Worm (Caenorhabditis elegans) whole organism, young adult: ENCODE results near the gene mrpl-53.

Source experiments
- B0019.2 ChIP-seq: fragments of 200-800 bp; sonication (Bioruptor generic); conservative IDR thresholded peaks from 2 replicates; pipeline ENCODE4 v1.3.6; 2022; ENCODE audit warnings: missing genetic modification reagents, missing genetic modification characterization, missing compliant biosample characterization
- B0261.1 ChIP-seq: sonication (generic microtip); optimal IDR thresholded peaks from 2 replicates; lab custom pipeline; 2016; ENCODE audit warnings: mild to moderate bottlenecking, missing genetic modification characterization, moderate library complexity, missing compliant biosample characterization
- C06A6.2 ChIP-seq: fragments of 200-800 bp; sonication (Bioruptor generic); conservative IDR thresholded peaks from 2 replicates; pipeline ENCODE4 v1.3.6; 2022; ENCODE audit warnings: missing genetic modification characterization, missing compliant biosample characterization
- D2030.7 ChIP-seq: fragments of 200-800 bp; sonication (Bioruptor generic); IDR thresholded peaks from 2 replicates; pipeline ENCODE4 v1.3.6; 2022; ENCODE audit warnings: missing genetic modification reagents, missing genetic modification characterization, missing compliant biosample characterization
- F33H1.4 ChIP-seq: fragments of 200-800 bp; sonication (Bioruptor generic); IDR thresholded peaks from 2 replicates; pipeline ENCODE4 v1.3.6; 2022; ENCODE audit warnings: missing genetic modification reagents, missing genetic modification characterization, missing compliant biosample characterization
- F49E8.2 ChIP-seq: sonication (generic microtip); optimal IDR thresholded peaks from 3 replicates; lab custom pipeline; 2017; ENCODE audit warnings: missing genetic modification characterization, mild to moderate bottlenecking, missing compliant biosample characterization, antibody characterized with exemption, moderate library complexity; ENCODE audit not compliant: insufficient read depth
- K12H6.12 ChIP-seq: fragments of 200-800 bp; sonication (Bioruptor generic); optimal IDR thresholded peaks from 2 replicates; lab custom pipeline; 2018; ENCODE audit warnings: mild to moderate bottlenecking, missing genetic modification characterization, missing compliant biosample characterization
- T07F8.4 ChIP-seq: sonication (generic microtip); optimal IDR thresholded peaks from 2 replicates; lab custom pipeline; 2016; ENCODE audit warnings: mild to moderate bottlenecking, missing genetic modification characterization, moderate library complexity, missing compliant biosample characterization
- Y53F4B.3 ChIP-seq: fragments of 200-800 bp; sonication (Bioruptor generic); IDR thresholded peaks from 2 replicates; pipeline ENCODE4 v1.3.6; 2022; ENCODE audit warnings: missing genetic modification reagents, missing genetic modification characterization, missing compliant biosample characterization
- Y56A3A.18 ChIP-seq: fragments of 200-800 bp; sonication (Bioruptor generic); IDR thresholded peaks from 2 replicates; pipeline ENCODE4 v1.3.6; 2022; ENCODE audit warnings: missing genetic modification reagents, missing genetic modification characterization, missing compliant biosample characterization
- akir-1 ChIP-seq: fragments of 200-800 bp; sonication (Bioruptor generic); optimal IDR thresholded peaks from 2 replicates; lab custom pipeline; 2018; ENCODE audit warnings: mild to moderate bottlenecking, missing genetic modification characterization, moderate library complexity, missing compliant biosample characterization
- ama-1 ChIP-seq, 3 experiments: fragments of 150-350 bp in 1 of 3; sonication (generic microtip) in 2 of 3; optimal IDR thresholded peaks; 2 replicates each; lab custom pipeline; 2014 to 2018; ENCODE audit warnings: missing biosample characterization in 2 of 3, missing genetic modification characterization in 2 of 3, missing genetic modification reagents in 2 of 3
- aptf-2 ChIP-seq: fragments of 200-800 bp; sonication (Bioruptor generic); conservative IDR thresholded peaks from 2 replicates; pipeline ENCODE4 v1.3.6; 2022; ENCODE audit warnings: missing genetic modification reagents, missing genetic modification characterization, missing compliant biosample characterization
- attf-3 ChIP-seq: fragments of 200-800 bp; sonication (Bioruptor generic); conservative IDR thresholded peaks from 2 replicates; pipeline ENCODE4 v1.3.6; 2022; ENCODE audit warnings: missing genetic modification reagents, missing genetic modification characterization, missing compliant biosample characterization
- attf-6 ChIP-seq: fragments of 200-800 bp; sonication (Bioruptor generic); IDR thresholded peaks from 2 replicates; pipeline ENCODE4 v1.3.6; 2022; ENCODE audit warnings: missing genetic modification reagents, missing genetic modification characterization, missing compliant biosample characterization
- cebp-1 ChIP-seq, 2 experiments: fragments of 200-800 bp in 1 of 2; sonication (Bioruptor generic) in 1 of 2; sonication (generic microtip) in 1 of 2; IDR thresholded peaks in 1 of 2; optimal IDR thresholded peaks in 1 of 2; 2 replicates each; pipeline versions ENCODE4 v1.3.6 to Lab custom; 2017 to 2022; ENCODE audit warnings: missing compliant biosample characterization in 2 of 2, missing genetic modification characterization in 2 of 2, mild to moderate bottlenecking in 1 of 2, missing genetic modification reagents in 1 of 2, moderate library complexity in 1 of 2
- ceh-100 ChIP-seq: fragments of 200-800 bp; sonication (Bioruptor generic); IDR thresholded peaks from 2 replicates; pipeline ENCODE4 v1.3.6; 2022; ENCODE audit warnings: missing genetic modification reagents, missing genetic modification characterization, missing compliant biosample characterization
- ceh-40 ChIP-seq: fragments of 200-800 bp; sonication (Bioruptor generic); IDR thresholded peaks from 2 replicates; pipeline ENCODE4 v1.3.6; 2022; ENCODE audit warnings: missing genetic modification characterization, missing compliant biosample characterization
- chd-7 ChIP-seq: sonication (generic microtip); optimal IDR thresholded peaks from 2 replicates; lab custom pipeline; 2016; ENCODE audit warnings: mild to moderate bottlenecking, missing genetic modification characterization, moderate library complexity, missing compliant biosample characterization
- die-1 ChIP-seq: sonication (generic microtip); optimal IDR thresholded peaks from 2 replicates; lab custom pipeline; 2016; ENCODE audit warnings: missing genotype, mild to moderate bottlenecking, missing genetic modification characterization, missing compliant biosample characterization
- dpl-1 ChIP-seq: fragments of 150-350 bp; optimal IDR thresholded peaks from 2 replicates; lab custom pipeline; 2014; ENCODE audit warnings: missing biosample characterization, missing genetic modification reagents, missing genetic modification characterization
- egl-18 ChIP-seq: fragments of 200-800 bp; sonication (Bioruptor generic); IDR thresholded peaks from 2 replicates; pipeline ENCODE4 v1.3.6; 2022; ENCODE audit warnings: missing genetic modification reagents, missing genetic modification characterization, missing compliant biosample characterization
- egl-44 ChIP-seq: fragments of 200-800 bp; sonication (Bioruptor generic); IDR thresholded peaks from 2 replicates; pipeline ENCODE4 v1.3.6; 2022; ENCODE audit warnings: missing genetic modification reagents, missing genetic modification characterization, missing compliant biosample characterization
- ekl-4 ChIP-seq: fragments of 200-800 bp; sonication (Bioruptor generic); IDR thresholded peaks from 2 replicates; pipeline ENCODE4 v1.3.6; 2022; ENCODE audit warnings: missing genetic modification reagents, missing genetic modification characterization, missing compliant biosample characterization
- fkh-3 ChIP-seq: sonication (generic microtip); optimal IDR thresholded peaks from 2 replicates; lab custom pipeline; 2016; ENCODE audit warnings: mild to moderate bottlenecking, missing genetic modification characterization, missing compliant biosample characterization
- hlh-12 ChIP-seq: sonication (generic microtip); optimal IDR thresholded peaks from 2 replicates; lab custom pipeline; 2016; ENCODE audit warnings: missing genetic modification characterization, missing compliant biosample characterization
- hmg-20 ChIP-seq: fragments of 200-800 bp; sonication (Bioruptor generic); IDR thresholded peaks from 2 replicates; pipeline ENCODE4 v1.3.6; 2022; ENCODE audit warnings: missing genetic modification reagents, missing genetic modification characterization, missing compliant biosample characterization
- hrde-1 ChIP-seq: sonication (generic microtip); optimal IDR thresholded peaks from 2 replicates; lab custom pipeline; 2016; ENCODE audit warnings: missing genetic modification characterization, mild to moderate bottlenecking, missing compliant biosample characterization, moderate library complexity, missing genotype, missing genetic modification reagents, borderline replicate concordance
- hsf-1 ChIP-seq: fragments of 200-800 bp; sonication (Bioruptor generic); IDR thresholded peaks from 2 replicates; pipeline ENCODE4 v1.3.6; 2022; ENCODE audit warnings: missing genetic modification reagents, missing genetic modification characterization, missing compliant biosample characterization
- let-526 ChIP-seq: fragments of 200-800 bp; sonication (Bioruptor generic); IDR thresholded peaks from 2 replicates; pipeline ENCODE4 v1.3.6; 2022; ENCODE audit warnings: missing genetic modification reagents, missing genetic modification characterization, missing compliant biosample characterization
- lin-54 ChIP-seq: fragments of 200-800 bp; sonication (Bioruptor generic); optimal IDR thresholded peaks from 2 replicates; lab custom pipeline; 2018; ENCODE audit warnings: mild to moderate bottlenecking, missing genetic modification characterization, missing compliant biosample characterization
- lir-1 ChIP-seq: fragments of 200-800 bp; sonication (Bioruptor generic); conservative IDR thresholded peaks from 2 replicates; pipeline ENCODE4 v1.3.6; 2022; ENCODE audit warnings: missing genetic modification reagents, missing genetic modification characterization, missing compliant biosample characterization
- madf-3 ChIP-seq: fragments of 200-800 bp; sonication (Bioruptor generic); IDR thresholded peaks from 2 replicates; pipeline ENCODE4 v1.3.6; 2022; ENCODE audit warnings: missing genetic modification reagents, missing genetic modification characterization, missing compliant biosample characterization
- mes-4 ChIP-seq: sonication (generic microtip); optimal IDR thresholded peaks from 2 replicates; lab custom pipeline; 2016; ENCODE audit warnings: missing genotype, missing genetic modification characterization, missing compliant biosample characterization
- mxl-1 ChIP-seq: sonication (generic microtip); optimal IDR thresholded peaks from 2 replicates; lab custom pipeline; 2016; ENCODE audit warnings: missing genetic modification characterization, missing compliant biosample characterization
- nhr-27 ChIP-seq: fragments of 200-800 bp; sonication (Bioruptor generic); optimal IDR thresholded peaks from 2 replicates; lab custom pipeline; 2018; ENCODE audit warnings: mild to moderate bottlenecking, missing genetic modification characterization, moderate library complexity, missing compliant biosample characterization
- nhr-80 ChIP-seq: sonication (generic microtip); optimal IDR thresholded peaks from 2 replicates; lab custom pipeline; 2016; ENCODE audit warnings: missing genetic modification characterization, missing compliant biosample characterization
- pha-4 ChIP-seq: fragments of 150-350 bp; sonication (generic microtip); optimal IDR thresholded peaks from 2 replicates; lab custom pipeline; 2014; ENCODE audit warnings: missing biosample characterization, missing genetic modification reagents, missing genetic modification characterization
- repo-1 ChIP-seq: sonication (generic microtip); optimal IDR thresholded peaks from 2 replicates; lab custom pipeline; 2017; ENCODE audit warnings: mild to moderate bottlenecking, missing genetic modification characterization, missing compliant biosample characterization
- snpc-1.1 ChIP-seq: sonication (generic microtip); optimal IDR thresholded peaks from 2 replicates; lab custom pipeline; 2017; ENCODE audit warnings: missing genetic modification characterization, mild to moderate bottlenecking, missing compliant biosample characterization, antibody characterized with exemption, moderate library complexity, missing genotype, missing genetic modification reagents; ENCODE audit not compliant: insufficient read depth
- snpc-3.4 ChIP-seq: sonication (generic microtip); optimal IDR thresholded peaks from 2 replicates; lab custom pipeline; 2017; ENCODE audit warnings: missing genetic modification characterization, mild to moderate bottlenecking, missing compliant biosample characterization, antibody characterized with exemption, moderate library complexity, missing genotype, missing genetic modification reagents
- somi-1 ChIP-seq: fragments of 200-800 bp; sonication (Bioruptor generic); optimal IDR thresholded peaks from 2 replicates; lab custom pipeline; 2018; ENCODE audit warnings: mild to moderate bottlenecking, missing genetic modification characterization, missing compliant biosample characterization
- tlf-1 ChIP-seq: fragments of 200-800 bp; sonication (Bioruptor generic); optimal IDR thresholded peaks from 2 replicates; lab custom pipeline; 2018; ENCODE audit warnings: mild to moderate bottlenecking, missing genetic modification characterization, missing compliant biosample characterization
- unc-130 ChIP-seq: sonication (generic microtip); optimal IDR thresholded peaks from 2 replicates; lab custom pipeline; 2016; ENCODE audit warnings: missing genetic modification reagents, missing genetic modification characterization, missing compliant biosample characterization
- ztf-22 ChIP-seq: fragments of 200-800 bp; sonication (Bioruptor generic); optimal IDR thresholded peaks from 2 replicates; lab custom pipeline; 2018; ENCODE audit warnings: mild to moderate bottlenecking, missing genetic modification characterization, moderate library complexity, missing compliant biosample characterization
- ztf-28 ChIP-seq: fragments of 200-800 bp; sonication (Bioruptor generic); IDR thresholded peaks from 2 replicates; pipeline ENCODE4 v1.3.6; 2022; ENCODE audit warnings: missing genetic modification reagents, missing genetic modification characterization, missing compliant biosample characterization
- ztf-3 ChIP-seq: fragments of 200-800 bp; sonication (Bioruptor generic); optimal IDR thresholded peaks from 2 replicates; lab custom pipeline; 2018; ENCODE audit warnings: mild to moderate bottlenecking, missing genetic modification characterization, missing compliant biosample characterization

Gene mrpl-53

DNA sequence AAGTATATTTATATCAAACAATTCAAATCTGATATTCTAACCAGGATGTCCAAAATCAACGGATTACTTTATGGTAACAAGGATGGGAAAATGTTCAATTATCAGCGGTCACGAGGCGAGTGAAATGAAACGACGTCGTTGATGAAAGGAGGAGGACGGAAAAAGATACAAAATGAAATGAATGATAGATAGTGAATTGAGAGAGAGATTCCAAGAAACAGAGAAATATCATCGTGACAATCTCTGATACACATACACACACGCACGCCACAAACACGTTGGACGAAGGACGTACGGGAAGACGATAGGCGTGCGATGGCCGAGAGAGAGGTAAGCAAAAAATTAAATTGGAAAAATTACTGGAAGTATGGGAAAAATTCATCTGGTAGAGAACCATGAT, 3.6 kb downstream of the mrpl-53 start (continued):
- TF ChIP-seq hlh-12 (tag; lab: Kevin White, UChicago) (no peak), cebp-1 (GFP tag; IDR thresholded peaks at IDR 0.05; lab: Robert Waterston, UW) (no peak), cebp-1 (tag; optimal IDR thresholded peaks at IDR 0.05; lab: Kevin White, UChicago) (peak; percentile 33), tlf-1 (GFP tag; lab: Kevin White, UChicago) (no peak), nhr-27 (tag; lab: Kevin White, UChicago) (no peak), snpc-1.1 (tag; lab: Kevin White, UChicago) (no peak), nhr-80 (tag; lab: Kevin White, UChicago) (peak; percentile 83), somi-1 (GFP tag; lab: Kevin White, UChicago) (peak; percentile 64), aptf-2 (GFP tag; lab: Robert Waterston, UW) (no peak), hmg-20 (GFP tag; lab: Robert Waterston, UW) (no peak), Y56A3A.18 (no peak), C06A6.2 (GFP tag; lab: Robert Waterston, UW) (no peak), mes-4 (no peak), K12H6.12 (tag; lab: Kevin White, UChicago) (no peak), attf-3 (GFP tag; lab: Robert Waterston, UW) (no peak), F49E8.2 (no peak), akir-1 (GFP tag; lab: Kevin White, UChicago) (no peak), B0019.2 (GFP tag; lab: Robert Waterston, UW) (no peak), T07F8.4 (tag; lab: Kevin White, UChicago) (no peak), chd-7 (tag; lab: Kevin White, UChicago) (peak; percentile 49), attf-6 (GFP tag; lab: Robert Waterston, UW) (no peak), snpc-3.4 (tag; lab: Kevin White, UChicago) (no peak), Y53F4B.3 (no peak), ztf-22 (GFP tag; lab: Kevin White, UChicago) (peak; percentile 26), mxl-1 (tag; lab: Kevin White, UChicago) (no peak), die-1 (tag; lab: Kevin White, UChicago) (no peak), let-526 (GFP tag; lab: Robert Waterston, UW) (no peak), hrde-1 (tag; lab: Kevin White, UChicago) (no peak), F33H1.4 (GFP tag; lab: Robert Waterston, UW) (no peak), ceh-40 (GFP tag; lab: Robert Waterston, UW) (no peak), fkh-3 (tag; lab: Kevin White, UChicago) (no peak), ceh-100 (GFP tag; lab: Robert Waterston, UW) (no peak), egl-44 (0 out of 2 replicates have a peak, but pooled peaks have one; percentile 42), hsf-1 (GFP tag; lab: Robert Waterston, UW) (no peak), ztf-3 (GFP tag; lab: Kevin White, UChicago) (no peak), D2030.7 (no peak), unc-130 (GFP tag; lab: Kevin White, UChicago) (no peak), ekl-4 (GFP tag; lab: Robert Waterston, UW) (no peak), ama-1 (optimal IDR thresholded peaks at IDR 0.05; lab: Kevin White, UChicago) (peak; percentile 84), ama-1 (GFP tag; optimal IDR thresholded peaks at IDR 0.05; lab: Kevin White, UChicago) (no peak), egl-18 (GFP tag; lab: Robert Waterston, UW) (no peak), lin-54 (peak; percentile 9), pha-4 (tag; lab: Kevin White, UChicago) (no peak), repo-1 (tag; lab: Kevin White, UChicago) (no peak), ztf-28 (no peak), B0261.1 (tag; lab: Kevin White, UChicago) (no peak), madf-3 (no peak), lir-1 (GFP tag; lab: Robert Waterston, UW) (no peak), dpl-1 (GFP tag; lab: Kevin White, UChicago) (no peak)
- TF ChIP-seq, all 124 proteins: peak for 19
